Worm (Caenorhabditis elegans): ENCODE results near the gene xpo-1.

- TF ChIP-seq snpc-4 (tag; optimal IDR thresholded peaks at IDR 0.05) (no peak), mep-1 (tag; optimal IDR thresholded peaks at IDR 0.05) (no peak), unc-39 (tag; optimal IDR thresholded peaks at IDR 0.05) (no peak)
These were observed 32.9 kb downstream of the xpo-1 start, which contains the start of gene ttr-33 for ce11 chrV:7837809-7838208.
